Worm (Caenorhabditis elegans): Measurements from ENCODE around the gene srj-5.

DNA sequence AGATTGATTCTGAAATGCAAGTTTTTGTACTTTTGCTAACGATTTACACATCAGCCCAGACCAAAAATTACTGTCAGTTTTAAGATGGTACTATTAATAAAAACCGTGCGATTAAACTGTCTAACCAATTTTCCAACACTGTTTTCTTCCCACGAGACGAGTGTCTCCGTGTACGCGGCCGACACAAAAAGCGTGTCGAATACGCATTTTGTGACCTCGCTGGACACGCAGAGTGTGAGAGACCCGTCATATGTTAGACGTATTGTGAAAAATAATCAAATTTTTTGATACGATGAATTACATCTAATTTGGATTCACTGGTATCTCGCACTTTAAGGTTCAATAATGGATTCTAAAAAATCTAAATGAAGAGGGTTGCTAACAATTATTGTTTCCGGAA, 17.2 kb downstream of the srj-5 start:
- TF ChIP-seq nhr-76 (tag; optimal IDR thresholded peaks at IDR 0.05): no peak
- TF ChIP-seq unc-62 (GFP tag; optimal IDR thresholded peaks at IDR 0.05): no peak
- no peak for TF ChIP-seq unc-39 (tag; optimal IDR thresholded peaks at IDR 0.05)

Data from whole organism, mixed stage, embryonic.